Worm (Caenorhabditis elegans): ENCODE data around the gene F11D11.3.
"Not testable (repeated sequence)": the region's sequence is repeated elsewhere in the genome, so short reads cannot be mapped to it uniquely, and the experiment has no call there.

Gene F11D11.3

ce11 chrV:18772761-18773160 is 12.7 kb upstream of the F11D11.3 start, which contains the start of gene clec-257:
Gene clec-257, plus strand, starts transcription at chrV:18773061.
- TF ChIP-seq unc-39 (tag; optimal IDR thresholded peaks at IDR 0.05) = no peak
- TF ChIP-seq elt-3 (tag; optimal IDR thresholded peaks at IDR 0.05) = no peak
- TF ChIP-seq nhr-237 (tag; optimal IDR thresholded peaks at IDR 0.05) = no peak
- TF ChIP-seq ztf-1 (GFP tag; conservative IDR thresholded peaks at IDR 0.05) = no peak
- no peak for TF ChIP-seq unc-62 (GFP tag; optimal IDR thresholded peaks at IDR 0.05)
- no peak for TF ChIP-seq nhr-6 (tag; optimal IDR thresholded peaks at IDR 0.05)
- no peak for TF ChIP-seq elt-1 (tag; optimal IDR thresholded peaks at IDR 0.05)
- TF ChIP-seq ceh-16 (tag; optimal IDR thresholded peaks at IDR 0.05) = no peak
- no peak for TF ChIP-seq nhr-12 (tag; optimal IDR thresholded peaks at IDR 0.05)
- no peak for TF ChIP-seq sem-4 (tag; optimal IDR thresholded peaks at IDR 0.05)
- no peak for TF ChIP-seq snpc-4 (tag; optimal IDR thresholded peaks at IDR 0.05)
- no peak for TF ChIP-seq zag-1 (tag; optimal IDR thresholded peaks at IDR 0.05)
- no peak for TF ChIP-seq ama-1 (optimal IDR thresholded peaks at IDR 0.05)
- no peak for TF ChIP-seq nhr-21 (tag; optimal IDR thresholded peaks at IDR 0.05)
- TF ChIP-seq nhr-11 (tag; optimal IDR thresholded peaks at IDR 0.05) = no peak
- TF ChIP-seq nhr-10 (tag; optimal IDR thresholded peaks at IDR 0.05) = no peak
- no peak for TF ChIP-seq unc-55 (GFP tag; optimal IDR thresholded peaks at IDR 0.05)
- TF ChIP-seq R02D3.7 (tag; optimal IDR thresholded peaks at IDR 0.05) = no peak
- TF ChIP-seq peb-1 (tag; optimal IDR thresholded peaks at IDR 0.05) = no peak
- TF ChIP-seq aly-2 (tag; optimal IDR thresholded peaks at IDR 0.05) = no peak

ce11 chrV:18771804-18772386 is 11.8 kb upstream of the F11D11.3 start:
- TF ChIP-seq nhr-11 (tag; optimal IDR thresholded peaks at IDR 0.05) = no peak
- no peak for TF ChIP-seq ama-1 (optimal IDR thresholded peaks at IDR 0.05)
- TF ChIP-seq ceh-16 (tag; optimal IDR thresholded peaks at IDR 0.05) = no peak
- no peak for TF ChIP-seq zag-1 (tag; optimal IDR thresholded peaks at IDR 0.05)
- no peak for TF ChIP-seq dmd-4 (tag; optimal IDR thresholded peaks at IDR 0.05)
- no peak for TF ChIP-seq fos-1 (tag; optimal IDR thresholded peaks at IDR 0.05)
- no peak for TF ChIP-seq nhr-6 (tag; optimal IDR thresholded peaks at IDR 0.05)
- TF ChIP-seq nhr-77 (tag; optimal IDR thresholded peaks at IDR 0.05) = no peak
- no peak for TF ChIP-seq gmeb-1 (tag; optimal IDR thresholded peaks at IDR 0.05)
- TF ChIP-seq nhr-25 (tag; optimal IDR thresholded peaks at IDR 0.05) = no peak

- TF ChIP-seq lin-13 (GFP tag; optimal IDR thresholded peaks at IDR 0.05) = no peak
- TF ChIP-seq unc-55 (GFP tag; optimal IDR thresholded peaks at IDR 0.05) = no peak
- TF ChIP-seq ceh-16 (tag; optimal IDR thresholded peaks at IDR 0.05) = no peak
These were observed 11.3 kb upstream of the F11D11.3 start, which contains the start of gene clec-256 for ce11 chrV:18771390-18771789. Gene clec-256, plus strand, starts transcription at chrV:18771690.

- TF ChIP-seq peb-1 (tag; optimal IDR thresholded peaks at IDR 0.05) = no peak
- no peak for TF ChIP-seq sem-4 (tag; optimal IDR thresholded peaks at IDR 0.05)
- no peak for TF ChIP-seq aly-2 (tag; optimal IDR thresholded peaks at IDR 0.05)
- no peak for TF ChIP-seq ZK546.5 (tag; optimal IDR thresholded peaks at IDR 0.05)
- TF ChIP-seq lsy-2 (tag; optimal IDR thresholded peaks at IDR 0.05) = no peak
- TF ChIP-seq lin-13 (GFP tag; optimal IDR thresholded peaks at IDR 0.05) = no peak
- TF ChIP-seq ztf-4 (tag; optimal IDR thresholded peaks at IDR 0.05) = no peak
These were observed 10.5 kb upstream of the F11D11.3 start, which contains the start of gene clec-255 for ce11 chrV:18770623-18771022. Gene clec-255, minus strand, starts transcription at chrV:18770723.

- no peak for TF ChIP-seq ceh-16 (tag; optimal IDR thresholded peaks at IDR 0.05)
- TF ChIP-seq nhr-21 (tag; optimal IDR thresholded peaks at IDR 0.05) = no peak
- TF ChIP-seq lin-11 (tag; optimal IDR thresholded peaks at IDR 0.05) = no peak
- no peak for TF ChIP-seq unc-62 (GFP tag; optimal IDR thresholded peaks at IDR 0.05)
- TF ChIP-seq unc-39 (tag; optimal IDR thresholded peaks at IDR 0.05) = no peak
- no peak for TF ChIP-seq ama-1 (optimal IDR thresholded peaks at IDR 0.05)
- TF ChIP-seq mbf-1 (tag; optimal IDR thresholded peaks at IDR 0.05) = no peak
- no peak for TF ChIP-seq nhr-12 (tag; optimal IDR thresholded peaks at IDR 0.05)
- no peak for TF ChIP-seq zag-1 (tag; optimal IDR thresholded peaks at IDR 0.05)
- no peak for TF ChIP-seq C34F6.9 (tag; optimal IDR thresholded peaks at IDR 0.05)
- no peak for TF ChIP-seq sem-4 (tag; optimal IDR thresholded peaks at IDR 0.05)
These were observed 9.8 kb upstream of the F11D11.3 start for ce11 chrV:18769902-18770301.

ce11 chrV:18762044-18762443 is 2.0 kb upstream of the F11D11.3 start, which contains the start of gene F11D11.22:
Gene F11D11.22, plus strand, starts transcription at chrV:18762344.
- TF ChIP-seq sma-9 (GFP tag; optimal IDR thresholded peaks at IDR 0.05); sma-9 (tag; optimal IDR thresholded peaks at IDR 0.05); egl-27 (tag; optimal IDR thresholded peaks at IDR 0.05); lsy-2 (tag; optimal IDR thresholded peaks at IDR 0.05): not testable (repeated sequence)
